Worm (Caenorhabditis elegans) whole organism, L1 larva: ENCODE data around the gene T03E6.9.
A peak's percentile ranks its signal among the peaks of the same experiment; 100 is the strongest.

Source experiments
- C16A3.4 ChIP-seq: fragments of 150-350 bp; optimal IDR thresholded peaks from 2 replicates; lab custom pipeline; 2014; ENCODE audit warnings: missing biosample characterization, missing genetic modification characterization
- F16B12.6 ChIP-seq: fragments of 150-350 bp; optimal IDR thresholded peaks from 2 replicates; lab custom pipeline; 2014; ENCODE audit warnings: missing biosample characterization, missing genetic modification characterization
- Y116A8C.19 ChIP-seq: sonication (generic microtip); optimal IDR thresholded peaks from 2 replicates; lab custom pipeline; 2016; ENCODE audit warnings: missing compliant biosample characterization, missing genetic modification characterization, borderline replicate concordance
- aha-1 ChIP-seq: fragments of 150-350 bp; optimal IDR thresholded peaks from 2 replicates; lab custom pipeline; 2014; ENCODE audit warnings: missing biosample characterization, missing genetic modification characterization
- alr-1 ChIP-seq: fragments of 200-800 bp; sonication (Bioruptor generic); optimal IDR thresholded peaks from 2 replicates; lab custom pipeline; 2018; ENCODE audit warnings: borderline replicate concordance, mild to moderate bottlenecking, missing genetic modification characterization, missing compliant biosample characterization
- aly-2 ChIP-seq: fragments of 150-350 bp; optimal IDR thresholded peaks from 2 replicates; lab custom pipeline; 2014; ENCODE audit warnings: missing biosample characterization, missing genetic modification characterization
- ama-1 ChIP-seq: fragments of 150-350 bp; optimal IDR thresholded peaks from 2 replicates; lab custom pipeline; 2014
- blmp-1 ChIP-seq: fragments of 150-350 bp; optimal IDR thresholded peaks from 2 replicates; lab custom pipeline; 2014; ENCODE audit warnings: missing biosample characterization, missing genetic modification characterization
- ceh-63 ChIP-seq: fragments of 200-800 bp; sonication (Bioruptor generic); optimal IDR thresholded peaks from 2 replicates; lab custom pipeline; 2018; ENCODE audit warnings: mild to moderate bottlenecking, missing genetic modification characterization, missing compliant biosample characterization
- ceh-8 ChIP-seq: fragments of 200-800 bp; sonication (Bioruptor generic); optimal IDR thresholded peaks from 2 replicates; lab custom pipeline; 2018; ENCODE audit warnings: mild to moderate bottlenecking, missing genetic modification characterization, moderate library complexity, missing compliant biosample characterization
- ceh-82 ChIP-seq, 3 experiments: fragments of 150-350 bp in 1 of 3; sonication (generic microtip) in 2 of 3; optimal IDR thresholded peaks; 2 replicates each; lab custom pipeline; 2014 to 2017; ENCODE audit warnings: missing biosample characterization in 3 of 3, missing genetic modification characterization in 3 of 3
- dpl-1 ChIP-seq, 3 experiments: fragments of 150-350 bp in 2 of 3; sonication (generic microtip) in 1 of 3; optimal IDR thresholded peaks; 2 replicates each; lab custom pipeline; 2014 to 2017; ENCODE audit warnings: missing biosample characterization in 3 of 3, missing genetic modification characterization in 3 of 3, missing genetic modification reagents in 3 of 3
- dsc-1 ChIP-seq: sonication (generic microtip); optimal IDR thresholded peaks from 2 replicates; lab custom pipeline; 2016; ENCODE audit warnings: mild to moderate bottlenecking, missing genetic modification characterization, missing compliant biosample characterization
- efl-1 ChIP-seq, 4 experiments: fragments of 150-350 bp; optimal IDR thresholded peaks in 3 of 4; peaks in 1 of 4; 1 replicate in 1 of 4; 2 replicates in 3 of 4; lab custom pipeline; 2014; ENCODE audit warnings: missing biosample characterization in 2 of 4, missing genetic modification characterization in 2 of 4, missing genetic modification reagents in 2 of 4
- efl-3 ChIP-seq: fragments of 200-800 bp; sonication (Bioruptor generic); optimal IDR thresholded peaks from 2 replicates; lab custom pipeline; 2018; ENCODE audit warnings: mild to moderate bottlenecking, missing genetic modification characterization, missing compliant biosample characterization
- egl-13 ChIP-seq: sonication (generic microtip); optimal IDR thresholded peaks from 2 replicates; lab custom pipeline; 2016; ENCODE audit warnings: missing genotype, missing genetic modification reagents, missing genetic modification characterization, missing compliant biosample characterization
- egl-27 ChIP-seq, 2 experiments: fragments of 150-350 bp in 1 of 2; sonication (generic microtip); optimal IDR thresholded peaks; 3 replicates each; lab custom pipeline; 2017 to 2018; ENCODE audit warnings: missing biosample characterization in 2 of 2, missing genetic modification characterization in 2 of 2, missing genetic modification reagents in 2 of 2
- elt-2 ChIP-seq: sonication (generic microtip); optimal IDR thresholded peaks from 2 replicates; lab custom pipeline; 2016; ENCODE audit warnings: missing genetic modification characterization, mild to moderate bottlenecking, inconsistent platforms, missing compliant biosample characterization, missing genetic modification reagents
- fos-1 ChIP-seq: fragments of 150-350 bp; optimal IDR thresholded peaks from 2 replicates; lab custom pipeline; 2014; ENCODE audit warnings: missing biosample characterization, missing genetic modification characterization
- grh-1 ChIP-seq: fragments of 200-800 bp; sonication (Bioruptor generic); IDR thresholded peaks from 2 replicates; pipeline ENCODE4 v1.3.6; 2022; ENCODE audit warnings: missing genetic modification reagents, missing genetic modification characterization, missing compliant biosample characterization
- hlh-4 ChIP-seq: sonication (generic microtip); optimal IDR thresholded peaks from 2 replicates; lab custom pipeline; 2016; ENCODE audit warnings: mild to moderate bottlenecking, missing genetic modification characterization, missing compliant biosample characterization
- irx-1 ChIP-seq: sonication (generic microtip); optimal IDR thresholded peaks from 2 replicates; lab custom pipeline; 2016; ENCODE audit warnings: missing genetic modification characterization, missing compliant biosample characterization
- jun-1 ChIP-seq: fragments of 150-350 bp; optimal IDR thresholded peaks from 2 replicates; lab custom pipeline; 2014; ENCODE audit warnings: missing biosample characterization, missing genetic modification reagents, missing genetic modification characterization
- lin-13 ChIP-seq: fragments of 150-350 bp; optimal IDR thresholded peaks from 2 replicates; lab custom pipeline; 2014; ENCODE audit warnings: missing biosample characterization, missing genetic modification reagents, missing genetic modification characterization
- lin-39 ChIP-seq: fragments of 150-350 bp; optimal IDR thresholded peaks from 2 replicates; lab custom pipeline; 2014; ENCODE audit warnings: missing biosample characterization, missing genetic modification reagents, missing genetic modification characterization
- lir-3 ChIP-seq: sonication (generic microtip); optimal IDR thresholded peaks from 2 replicates; lab custom pipeline; 2016; ENCODE audit warnings: mild to moderate bottlenecking, missing genetic modification characterization, moderate library complexity, missing compliant biosample characterization; ENCODE audit not compliant: poor library complexity
- lsy-2 ChIP-seq, 2 experiments: fragments of 150-350 bp; optimal IDR thresholded peaks; 2 replicates each; lab custom pipeline; 2014; ENCODE audit warnings: missing biosample characterization in 2 of 2, missing genetic modification characterization in 2 of 2
- mab-9 ChIP-seq: fragments of 200-800 bp; sonication (Bioruptor generic); IDR thresholded peaks from 2 replicates; pipeline ENCODE4 v1.3.6; 2022; ENCODE audit warnings: missing genetic modification reagents, missing genetic modification characterization, missing compliant biosample characterization
- mdl-1 ChIP-seq, 2 experiments: fragments of 150-350 bp; optimal IDR thresholded peaks; 2 replicates each; lab custom pipeline; 2014 to 2017; ENCODE audit warnings: missing biosample characterization in 2 of 2, missing genetic modification characterization in 2 of 2, inconsistent platforms in 1 of 2
- mef-2 ChIP-seq: fragments of 150-350 bp; optimal IDR thresholded peaks from 2 replicates; lab custom pipeline; 2014; ENCODE audit warnings: missing biosample characterization, missing genetic modification characterization
- mep-1 ChIP-seq: fragments of 150-350 bp; optimal IDR thresholded peaks from 2 replicates; lab custom pipeline; 2014; ENCODE audit warnings: missing biosample characterization, missing genetic modification characterization
- nhr-11 ChIP-seq: fragments of 150-350 bp; optimal IDR thresholded peaks from 2 replicates; lab custom pipeline; 2014; ENCODE audit warnings: missing biosample characterization, missing genetic modification characterization
- nhr-12 ChIP-seq: sonication (generic microtip); optimal IDR thresholded peaks from 2 replicates; lab custom pipeline; 2017; ENCODE audit warnings: missing biosample characterization, missing genetic modification characterization
- nhr-19 ChIP-seq: fragments of 200-800 bp; sonication (Bioruptor generic); conservative IDR thresholded peaks from 2 replicates; pipeline ENCODE4 v1.3.6; 2022; ENCODE audit warnings: missing genetic modification characterization, missing compliant biosample characterization
- nhr-20 ChIP-seq: sonication (generic microtip); optimal IDR thresholded peaks from 2 replicates; lab custom pipeline; 2016; ENCODE audit warnings: mild to moderate bottlenecking, missing genetic modification characterization, missing compliant biosample characterization
- nhr-237 ChIP-seq: fragments of 150-350 bp; optimal IDR thresholded peaks from 2 replicates; lab custom pipeline; 2014; ENCODE audit warnings: missing biosample characterization, missing genetic modification characterization
- nhr-28 ChIP-seq: fragments of 150-350 bp; optimal IDR thresholded peaks from 2 replicates; lab custom pipeline; 2014; ENCODE audit warnings: missing biosample characterization, missing genetic modification characterization
- nhr-71 ChIP-seq: sonication (generic microtip); optimal IDR thresholded peaks from 2 replicates; lab custom pipeline; 2016; ENCODE audit warnings: mild to moderate bottlenecking, missing genetic modification characterization, moderate library complexity, missing compliant biosample characterization
- nhr-76 ChIP-seq: sonication (generic microtip); optimal IDR thresholded peaks from 2 replicates; lab custom pipeline; 2017; ENCODE audit warnings: missing biosample characterization, missing genetic modification characterization
- nhr-77 ChIP-seq: fragments of 150-350 bp; optimal IDR thresholded peaks from 2 replicates; lab custom pipeline; 2014; ENCODE audit warnings: missing biosample characterization, missing genetic modification characterization
- nhr-85 ChIP-seq: sonication (generic microtip); peaks from one replicate; lab custom pipeline; 2016; ENCODE audit warnings: missing genetic modification characterization, inconsistent platforms, missing compliant biosample characterization
- pax-3 ChIP-seq: fragments of 200-800 bp; sonication (Bioruptor generic); optimal IDR thresholded peaks from 2 replicates; lab custom pipeline; 2018; ENCODE audit warnings: mild to moderate bottlenecking, missing genetic modification characterization, moderate library complexity, missing compliant biosample characterization
- pqm-1 ChIP-seq: sonication (generic microtip); optimal IDR thresholded peaks from 3 replicates; lab custom pipeline; 2017; ENCODE audit warnings: missing biosample characterization, missing genetic modification characterization
- rnt-1 ChIP-seq: sonication (generic microtip); optimal IDR thresholded peaks from 2 replicates; lab custom pipeline; 2016; ENCODE audit warnings: mild to moderate bottlenecking, missing genetic modification characterization, moderate library complexity, missing compliant biosample characterization
- snpc-4 ChIP-seq: fragments of 150-350 bp; optimal IDR thresholded peaks from 2 replicates; lab custom pipeline; 2014; ENCODE audit warnings: missing biosample characterization, missing genetic modification characterization
- snu-23 ChIP-seq: sonication (generic microtip); optimal IDR thresholded peaks from 2 replicates; lab custom pipeline; 2016; ENCODE audit warnings: missing genetic modification characterization, missing compliant biosample characterization
- tbx-2 ChIP-seq: sonication (generic microtip); optimal IDR thresholded peaks from 2 replicates; lab custom pipeline; 2016; ENCODE audit warnings: missing genetic modification characterization, missing compliant biosample characterization
- tlp-1 ChIP-seq: fragments of 150-350 bp; optimal IDR thresholded peaks from 2 replicates; lab custom pipeline; 2014; ENCODE audit warnings: missing biosample characterization, missing genetic modification characterization
- unc-62 ChIP-seq: fragments of 150-350 bp; optimal IDR thresholded peaks from 2 replicates; lab custom pipeline; 2014; ENCODE audit warnings: missing biosample characterization, missing genetic modification reagents, missing genetic modification characterization
- vab-15 ChIP-seq: sonication (generic microtip); optimal IDR thresholded peaks from 2 replicates; lab custom pipeline; 2017; ENCODE audit warnings: missing genotype, mild to moderate bottlenecking, missing genetic modification characterization, missing compliant biosample characterization
- xbp-1 ChIP-seq: sonication (generic microtip); optimal IDR thresholded peaks from 2 replicates; lab custom pipeline; 2016; ENCODE audit warnings: missing genetic modification characterization, missing compliant biosample characterization
- zag-1 ChIP-seq: fragments of 150-350 bp; optimal IDR thresholded peaks from 2 replicates; lab custom pipeline; 2014; ENCODE audit warnings: missing biosample characterization, missing genetic modification characterization
- zip-4 ChIP-seq: fragments of 200-800 bp; sonication (Bioruptor generic); optimal IDR thresholded peaks from 2 replicates; lab custom pipeline; 2018; ENCODE audit warnings: mild to moderate bottlenecking, missing genetic modification characterization, moderate library complexity, missing compliant biosample characterization
- ztf-11 ChIP-seq, 2 experiments: sonication (generic microtip); optimal IDR thresholded peaks; 2 replicates each; lab custom pipeline; 2016 to 2017; ENCODE audit warnings: missing genetic modification characterization in 2 of 2, missing biosample characterization in 1 of 2, missing compliant biosample characterization in 1 of 2

The T03E6.9 gene

ce11 chrV:16594514-16594913 is 6.0 kb downstream of the T03E6.9 start:
- TF ChIP-seq C16A3.4 (tag; lab: Kevin White, UChicago) (no peak), ama-1 (lab: Kevin White, UChicago) (no peak), tbx-2 (tag; lab: Kevin White, UChicago) (no peak), lin-13 (no peak), unc-62 (no peak), grh-1 (GFP tag; lab: Robert Waterston, UW) (no peak), nhr-19 (GFP tag; lab: Robert Waterston, UW) (peak; percentile 48), xbp-1 (tag; lab: Kevin White, UChicago) (no peak), aha-1 (no peak), nhr-77 (tag; lab: Kevin White, UChicago) (no peak), lin-39 (no peak), ceh-8 (no peak), nhr-12 (no peak), tlp-1 (tag; lab: Kevin White, UChicago) (no peak), rnt-1 (tag; lab: Kevin White, UChicago) (peak; percentile 68), pax-3 (tag; lab: Kevin White, UChicago) (no peak), efl-3 (GFP tag; lab: Kevin White, UChicago) (no peak), fos-1 (no peak), blmp-1 (tag; lab: Kevin White, UChicago) (peak; percentile 24), dpl-1 (GFP tag; optimal IDR thresholded peaks at IDR 0.05; lab: Kevin White, UChicago) (no peak), zag-1 (tag; lab: Kevin White, UChicago) (no peak), Y116A8C.19 (no peak), nhr-85 (tag; lab: Kevin White, UChicago) (no peak), aly-2 (tag; lab: Kevin White, UChicago) (no peak), pqm-1 (no peak), elt-2 (tag; lab: Kevin White, UChicago) (no peak), snpc-4 (no peak), mab-9 (GFP tag; lab: Robert Waterston, UW) (no peak), mdl-1 (tag; optimal IDR thresholded peaks at IDR 0.05; lab: Kevin White, UChicago) (no peak), nhr-11 (no peak), ceh-82 (tag; optimal IDR thresholded peaks at IDR 0.05; lab: Kevin White, UChicago) (no peak), nhr-237 (tag; lab: Kevin White, UChicago) (no peak), nhr-71 (tag; lab: Kevin White, UChicago) (peak; percentile 60), ceh-63 (no peak), egl-13 (no peak), snu-23 (peak; percentile 30), jun-1 (tag; lab: Kevin White, UChicago) (no peak), mef-2 (no peak), hlh-4 (tag; lab: Kevin White, UChicago) (no peak), lsy-2 (tag; optimal IDR thresholded peaks at IDR 0.05; lab: Kevin White, UChicago) (peak; percentile 16), efl-1 (optimal IDR thresholded peaks at IDR 0.05; lab: Kevin White, UChicago) (no peak), efl-1 (GFP tag; optimal IDR thresholded peaks at IDR 0.05 in 1 of 2; lab: Kevin White, UChicago) (no peak), nhr-76 (tag; lab: Kevin White, UChicago) (no peak), vab-15 (no peak), mep-1 (tag; lab: Kevin White, UChicago) (no peak), nhr-28 (tag; lab: Kevin White, UChicago) (no peak), ztf-11 (tag; optimal IDR thresholded peaks at IDR 0.05; lab: Kevin White, UChicago) (no peak), egl-27 (tag; optimal IDR thresholded peaks at IDR 0.05; lab: Kevin White, UChicago) (no peak), alr-1 (tag; lab: Kevin White, UChicago) (no peak), irx-1 (tag; lab: Kevin White, UChicago) (no peak), zip-4 (GFP tag; lab: Kevin White, UChicago) (no peak), lir-3 (tag; lab: Kevin White, UChicago) (peak; percentile 12), nhr-20 (tag; lab: Kevin White, UChicago) (no peak), F16B12.6 (tag; lab: Kevin White, UChicago) (no peak), dsc-1 (tag; lab: Kevin White, UChicago) (no peak)
